Fruit fly (Drosophila melanogaster): ENCODE results near the gene CG4592.
A peak's percentile ranks its signal among the peaks of the same experiment; 100 is the strongest.

The CG4592 gene

dm6 chr2L:9912570-9913260, 8.7 kb upstream of the CG4592 start, which contains the start of the genes Etl1 and Srp54 (continued):
- TF ChIP-seq gcm (GFP tag; optimal IDR thresholded peaks at IDR 0.05) (peak; percentile 13), CG7987 (GFP tag; optimal IDR thresholded peaks at IDR 0.05) (no peak), cas (GFP tag; IDR thresholded peaks at IDR 0.05) (no peak), Dp (GFP tag; optimal IDR thresholded peaks at IDR 0.05) (peak; percentile 77), CG11695 (GFP tag; IDR thresholded peaks at IDR 0.05) (no peak), tap (tag; optimal IDR thresholded peaks at IDR 0.05) (no peak), bigmax (GFP tag; optimal IDR thresholded peaks at IDR 0.05) (peak; percentile 75), zfh1 (GFP tag; IDR thresholded peaks at IDR 0.05) (peak; percentile 22; the same call in 1 of the 3 replicates), seq (GFP tag; IDR thresholded peaks at IDR 0.05) (no peak), Mes4 (GFP tag; optimal IDR thresholded peaks at IDR 0.05) (no peak), CG10274 (GFP tag; optimal IDR thresholded peaks at IDR 0.05) (no peak), Dfd (GFP tag; optimal IDR thresholded peaks at IDR 0.05) (no peak), wek (GFP tag; optimal IDR thresholded peaks at IDR 0.05) (no peak), CG6683 (GFP tag; optimal IDR thresholded peaks at IDR 0.05) (no peak), Fer2 (tag; optimal IDR thresholded peaks at IDR 0.05) (no peak), CG12155 (GFP tag; optimal IDR thresholded peaks at IDR 0.05) (no peak), CG33213 (GFP tag; optimal IDR thresholded peaks at IDR 0.05) (no peak), CG2199 (GFP tag; IDR thresholded peaks at IDR 0.05) (no peak), jigr1 (GFP tag; IDR thresholded peaks at IDR 0.05) (peak; percentile 54; the same call in 1 of the 3 replicates), CG1792 (GFP tag; optimal IDR thresholded peaks at IDR 0.05) (no peak), Eip74EF (GFP tag; optimal IDR thresholded peaks at IDR 0.05) (no peak), CG11456 (GFP tag; IDR thresholded peaks at IDR 0.05) (no peak), Elba2 (GFP tag; optimal IDR thresholded peaks at IDR 0.05) (no peak), Bdp1 (GFP tag; optimal IDR thresholded peaks at IDR 0.05) (no peak), kah (GFP tag; optimal IDR thresholded peaks at IDR 0.05) (no peak), ab (GFP tag; optimal IDR thresholded peaks at IDR 0.05) (no peak), ara (GFP tag; IDR thresholded peaks at IDR 0.05) (no peak), az2 (GFP tag; optimal IDR thresholded peaks at IDR 0.05) (no peak), dimm (GFP tag; IDR thresholded peaks at IDR 0.05) (no peak), CG9215 (GFP tag; IDR thresholded peaks at IDR 0.05) (no peak), CG7786 (GFP tag; optimal IDR thresholded peaks at IDR 0.05) (no peak), CG18619 (GFP tag; optimal IDR thresholded peaks at IDR 0.05) (no peak), ewg (GFP tag; optimal IDR thresholded peaks at IDR 0.05) (no peak), CG6272 (GFP tag; IDR thresholded peaks at IDR 0.05) (no peak), jumu (GFP tag; optimal IDR thresholded peaks at IDR 0.05) (no peak), Med (GFP tag) (peak; percentile 66), Camta (GFP tag; optimal IDR thresholded peaks at IDR 0.05) (no peak), Hr3 (GFP tag; optimal IDR thresholded peaks at IDR 0.05) (no peak), Mrtf (GFP tag; IDR thresholded peaks at IDR 0.05) (no peak), CTCF (GFP tag; optimal IDR thresholded peaks at IDR 0.05) (peak; percentile 3), CG15696 (tag; optimal IDR thresholded peaks at IDR 0.05) (no peak), CG4424 (GFP tag; optimal IDR thresholded peaks at IDR 0.05) (peak; percentile 2), hkb (optimal IDR thresholded peaks at IDR 0.05) (peak; percentile 84), hkb (GFP tag; IDR thresholded peaks at IDR 0.05) (no peak), Drgx (GFP tag; IDR thresholded peaks at IDR 0.05) (no peak), Sox100B (GFP tag; optimal IDR thresholded peaks at IDR 0.05) (no peak), CG5180 (GFP tag; optimal IDR thresholded peaks at IDR 0.05) (no peak), H15 (GFP tag; IDR thresholded peaks at IDR 0.05) (no peak), CG10366 (GFP tag; IDR thresholded peaks at IDR 0.05) (no peak), CG10209 (GFP tag; optimal IDR thresholded peaks at IDR 0.05) (no peak), CG7357 (GFP tag; IDR thresholded peaks at IDR 0.05) (no peak), slp2 (GFP tag; optimal IDR thresholded peaks at IDR 0.05) (no peak), h (optimal IDR thresholded peaks at IDR 0.05) (no peak)
